Worm (Caenorhabditis elegans): Measurements from ENCODE around the gene R193.1.
"Not testable (repeated sequence)": the region's sequence is repeated elsewhere in the genome, so short reads cannot be mapped to it uniquely, and the experiment has no call there.

ce11 chrX:1195178-1195750 is 40.5 kb downstream of the R193.1 start:
- TF ChIP-seq cog-1 (tag; optimal IDR thresholded peaks at IDR 0.05); med-1 (GFP tag; optimal IDR thresholded peaks at IDR 0.05; ENCODE audit: insufficient read depth): not testable (repeated sequence)
